Fruit fly (Drosophila melanogaster) whole organism, embryonic: ENCODE measurements around the gene cnc.

Experiments used
- Adf1 ChIP-seq: fragments of 200-800 bp; sonication (Bioruptor generic); IDR thresholded peaks from 2 replicates; pipeline ENCODE4 v1.3.6; 2022; ENCODE audit warnings: missing biosample characterization, missing genetic modification characterization
- CG10565 ChIP-seq: fragments of 200-800 bp; sonication (Bioruptor generic); optimal IDR thresholded peaks from 3 replicates; lab custom pipeline; 2016; ENCODE audit warnings: missing biosample characterization, mild to moderate bottlenecking, missing genetic modification characterization
- CG11093 ChIP-seq: fragments of 200-800 bp; sonication (Bioruptor generic); IDR thresholded peaks from 3 replicates; pipeline ENCODE4 v1.3.6; 2022; ENCODE audit warnings: missing biosample characterization, missing genetic modification characterization
- CG11504 ChIP-seq: fragments of 200-800 bp; sonication (Bioruptor generic); optimal IDR thresholded peaks from 3 replicates; lab custom pipeline; 2019; ENCODE audit warnings: missing biosample characterization, mild to moderate bottlenecking, missing genetic modification characterization, moderate library complexity
- CG13624 ChIP-seq: fragments of 200-800 bp; sonication (Bioruptor generic); optimal IDR thresholded peaks from 2 replicates; lab custom pipeline; 2016; ENCODE audit warnings: missing biosample characterization, missing genetic modification characterization
- CG14050 ChIP-seq: fragments of 200-800 bp; sonication (Bioruptor generic); IDR thresholded peaks from 3 replicates; pipeline ENCODE4 v1.3.6; 2022; ENCODE audit warnings: missing biosample characterization, missing genetic modification characterization
- CG14710 ChIP-seq: fragments of 200-800 bp; sonication (Bioruptor generic); optimal IDR thresholded peaks from 3 replicates; lab custom pipeline; 2019; ENCODE audit warnings: missing biosample characterization, mild to moderate bottlenecking, missing genetic modification characterization, moderate library complexity
- CG15696 ChIP-seq: fragments of 200-800 bp; sonication (Bioruptor generic); optimal IDR thresholded peaks from 2 replicates; lab custom pipeline; 2019; ENCODE audit warnings: missing biosample characterization, mild to moderate bottlenecking, missing genetic modification characterization, moderate library complexity
- CG16815 ChIP-seq: fragments of 200-800 bp; sonication (Bioruptor generic); optimal IDR thresholded peaks from 3 replicates; lab custom pipeline; 2017; ENCODE audit warnings: missing biosample characterization, mild to moderate bottlenecking, missing genetic modification characterization
- CG17568 ChIP-seq: fragments of 200-800 bp; sonication (Bioruptor generic); optimal IDR thresholded peaks from 2 replicates; lab custom pipeline; 2018; ENCODE audit warnings: missing biosample characterization, mild to moderate bottlenecking, missing genetic modification characterization, moderate library complexity
- CG18599 ChIP-seq: fragments of 200-800 bp; sonication (Bioruptor generic); optimal IDR thresholded peaks from 3 replicates; lab custom pipeline; 2017; ENCODE audit warnings: missing biosample characterization, missing genetic modification characterization, mild to moderate bottlenecking, moderate library complexity, missing genetic modification reagents
- CG18764 ChIP-seq: fragments of 200-800 bp; sonication (Bioruptor generic); optimal IDR thresholded peaks from 3 replicates; lab custom pipeline; 2016; ENCODE audit warnings: missing biosample characterization, missing genetic modification characterization
- CG2202 ChIP-seq: fragments of 200-800 bp; sonication (Bioruptor generic); optimal IDR thresholded peaks from 2 replicates; lab custom pipeline; 2018; ENCODE audit warnings: missing biosample characterization, mild to moderate bottlenecking, missing genetic modification characterization
- CG34224 ChIP-seq: fragments of 200-800 bp; sonication (Bioruptor generic); IDR thresholded peaks from 3 replicates; pipeline ENCODE4 v1.3.6; 2022; ENCODE audit warnings: missing biosample characterization, missing genetic modification characterization; ENCODE audit not compliant: partially characterized antibody
- CG5953 ChIP-seq: fragments of 200-800 bp; sonication (Bioruptor generic); IDR thresholded peaks from 2 replicates; pipeline ENCODE4 v1.3.6; 2022; ENCODE audit warnings: missing biosample characterization, missing genetic modification characterization
- CG6813 ChIP-seq: fragments of 200-800 bp; sonication (Bioruptor generic); optimal IDR thresholded peaks from 2 replicates; lab custom pipeline; 2017; ENCODE audit warnings: missing biosample characterization, missing genetic modification characterization, mild to moderate bottlenecking, moderate library complexity, missing genetic modification reagents
- CG8359 ChIP-seq: fragments of 200-800 bp; sonication (Bioruptor generic); optimal IDR thresholded peaks from 2 replicates; lab custom pipeline; 2017; ENCODE audit warnings: missing biosample characterization, mild to moderate bottlenecking, missing genetic modification characterization, borderline replicate concordance
- CG8478 ChIP-seq: fragments of >200 bp; optimal IDR thresholded peaks from 2 replicates; lab custom pipeline; 2018
- CG8924 ChIP-seq: fragments of 200-800 bp; optimal IDR thresholded peaks from 3 replicates; lab custom pipeline; 2019; ENCODE audit warnings: missing biosample characterization, mild to moderate bottlenecking, missing genetic modification characterization, moderate library complexity
- CG9215 ChIP-seq: fragments of 200-800 bp; sonication (Bioruptor generic); IDR thresholded peaks from 2 replicates; pipeline ENCODE4 v1.3.6; 2022; ENCODE audit warnings: missing biosample characterization, missing genetic modification characterization
- Dip2 ChIP-seq: fragments of 200-800 bp; sonication (Bioruptor generic); IDR thresholded peaks from 2 replicates; pipeline ENCODE4 v1.3.6; 2022; ENCODE audit warnings: missing biosample characterization, missing genetic modification characterization
- HLH4C ChIP-seq: fragments of 200-800 bp; sonication (Bioruptor generic); IDR thresholded peaks from 3 replicates; pipeline ENCODE4 v1.3.6; 2022; ENCODE audit warnings: missing biosample characterization, missing genetic modification characterization; ENCODE audit not compliant: partially characterized antibody
- Lhr ChIP-seq: fragments of 200-800 bp; sonication (Bioruptor generic); optimal IDR thresholded peaks from 3 replicates; lab custom pipeline; 2017; ENCODE audit warnings: mild to moderate bottlenecking, missing biosample characterization, missing genetic modification reagents, missing genetic modification characterization
- MBD-R2 ChIP-seq: fragments of 200-800 bp; sonication (Bioruptor generic); IDR thresholded peaks from 2 replicates; pipeline ENCODE4 v1.3.6; 2022; ENCODE audit warnings: missing biosample characterization, missing genetic modification characterization
- Mad ChIP-seq: fragments of 200-800 bp; sonication (Bioruptor generic); optimal IDR thresholded peaks from 2 replicates; lab custom pipeline; 2016; ENCODE audit warnings: missing biosample characterization, missing genetic modification characterization
- Oaz ChIP-seq: fragments of 200-800 bp; sonication (Bioruptor generic); IDR thresholded peaks from 2 replicates; pipeline ENCODE4 v1.3.6; 2022; ENCODE audit warnings: missing biosample characterization, missing genetic modification characterization
- Optix ChIP-seq: fragments of 200-800 bp; sonication (Bioruptor generic); IDR thresholded peaks from 3 replicates; pipeline ENCODE4 v1.3.6; 2022; ENCODE audit warnings: missing biosample characterization, missing genetic modification characterization
- Ravus ChIP-seq: fragments of 200-800 bp; sonication (Bioruptor generic); IDR thresholded peaks from 2 replicates; pipeline ENCODE4 v1.3.6; 2022; ENCODE audit warnings: missing biosample characterization, missing genetic modification characterization
- Sox102F ChIP-seq: fragments of 200-800 bp; sonication (Bioruptor generic); optimal IDR thresholded peaks from 2 replicates; lab custom pipeline; 2018; ENCODE audit warnings: missing biosample characterization, mild to moderate bottlenecking, missing genetic modification characterization, moderate library complexity
- Xrp1 ChIP-seq: fragments of 200-800 bp; sonication (Bioruptor generic); IDR thresholded peaks from 2 replicates; pipeline ENCODE4 v1.3.6; 2022; ENCODE audit warnings: missing biosample characterization, missing genetic modification characterization
- ab ChIP-seq: fragments of 200-800 bp; sonication (Bioruptor generic); optimal IDR thresholded peaks from 2 replicates; lab custom pipeline; 2016; ENCODE audit warnings: missing biosample characterization, missing genetic modification characterization
- ase ChIP-seq: fragments of 200-800 bp; sonication (Bioruptor generic); IDR thresholded peaks from 3 replicates; pipeline ENCODE4 v1.3.6; 2022; ENCODE audit warnings: missing biosample characterization, missing genetic modification characterization
- ash1 ChIP-seq: fragments of 200-800 bp; sonication (Bioruptor generic); optimal IDR thresholded peaks from 2 replicates; lab custom pipeline; 2018; ENCODE audit warnings: missing biosample characterization, mild to moderate bottlenecking, missing genetic modification characterization
- croc ChIP-seq: fragments of 200-800 bp; sonication (Bioruptor generic); conservative IDR thresholded peaks from 3 replicates; pipeline ENCODE4 v1.3.6; 2022; ENCODE audit warnings: missing biosample characterization, missing genetic modification characterization
- dati ChIP-seq: fragments of 200-800 bp; sonication (Bioruptor generic); IDR thresholded peaks from 2 replicates; pipeline ENCODE4 v1.3.6; 2022; ENCODE audit warnings: missing biosample characterization, missing genetic modification characterization
- disco-r ChIP-seq: fragments of 200-800 bp; sonication (Bioruptor generic); optimal IDR thresholded peaks from 2 replicates; lab custom pipeline; 2016; ENCODE audit warnings: missing biosample characterization, missing genetic modification characterization
- en ChIP-seq: fragments of 200-800 bp; sonication (Bioruptor generic); optimal IDR thresholded peaks from 2 replicates; lab custom pipeline; 2016; ENCODE audit warnings: missing biosample characterization, missing genetic modification characterization
- ftz-f1 ChIP-seq: fragments of 200-800 bp; sonication (Bioruptor generic); optimal IDR thresholded peaks from 2 replicates; lab custom pipeline; 2016; ENCODE audit warnings: missing biosample characterization, missing genetic modification characterization
- fu2 ChIP-seq: fragments of 200-800 bp; sonication (Bioruptor generic); optimal IDR thresholded peaks from 2 replicates; lab custom pipeline; 2016; ENCODE audit warnings: missing biosample characterization, missing genetic modification characterization
- gfzf ChIP-seq: fragments of 200-800 bp; sonication (Bioruptor generic); optimal IDR thresholded peaks from 2 replicates; lab custom pipeline; 2016; ENCODE audit warnings: missing biosample characterization, mild to moderate bottlenecking, missing genetic modification characterization, moderate library complexity
- grn ChIP-seq: fragments of 200-800 bp; sonication (Bioruptor generic); optimal IDR thresholded peaks from 3 replicates; lab custom pipeline; 2017; ENCODE audit warnings: missing biosample characterization, missing genetic modification characterization
- kay ChIP-seq: fragments of 200-800 bp; sonication (Bioruptor generic); optimal IDR thresholded peaks from 2 replicates; lab custom pipeline; 2016; ENCODE audit warnings: missing biosample characterization, missing genetic modification characterization
- lbe ChIP-seq: fragments of 200-800 bp; sonication (Bioruptor generic); optimal IDR thresholded peaks from 2 replicates; lab custom pipeline; 2016; ENCODE audit warnings: missing biosample characterization, mild to moderate bottlenecking, missing genetic modification characterization
- pita ChIP-seq: fragments of 200-800 bp; sonication (Bioruptor generic); optimal IDR thresholded peaks from 2 replicates; lab custom pipeline; 2017; ENCODE audit warnings: missing biosample characterization, mild to moderate bottlenecking, missing genetic modification characterization
- psq ChIP-seq: fragments of 200-800 bp; sonication (Bioruptor generic); optimal IDR thresholded peaks from 2 replicates; lab custom pipeline; 2017; ENCODE audit warnings: missing biosample characterization, missing genetic modification characterization
- row ChIP-seq: fragments of 200-800 bp; sonication (Bioruptor generic); IDR thresholded peaks from 3 replicates; pipeline ENCODE4 v1.3.6; 2022; ENCODE audit warnings: missing biosample characterization, missing genetic modification characterization
- slbo ChIP-seq: fragments of 200-800 bp; sonication (Bioruptor generic); IDR thresholded peaks from 2 replicates; pipeline ENCODE4 v1.3.6; 2022; ENCODE audit warnings: missing biosample characterization, missing genetic modification characterization
- ttk ChIP-seq: fragments of 200-800 bp; sonication (Bioruptor generic); IDR thresholded peaks from 2 replicates; pipeline ENCODE4 v2.1.2; 2022; ENCODE audit warnings: missing biosample characterization, missing genetic modification characterization
- twi ChIP-seq: fragments of 200-800 bp; optimal IDR thresholded peaks from 2 replicates; lab custom pipeline; 2019; ENCODE audit warnings: missing biosample characterization, mild to moderate bottlenecking, missing genetic modification characterization, moderate library complexity
- zen ChIP-seq: fragments of 200-800 bp; sonication (Bioruptor generic); optimal IDR thresholded peaks from 3 replicates; lab custom pipeline; 2018; ENCODE audit warnings: missing biosample characterization, mild to moderate bottlenecking, missing genetic modification characterization, moderate library complexity
- zfh1 ChIP-seq: fragments of 200-800 bp; sonication (Bioruptor generic); IDR thresholded peaks from 3 replicates; pipeline ENCODE4 v1.3.6; 2022; ENCODE audit warnings: missing biosample characterization, missing genetic modification characterization

Gene cnc

DNA sequence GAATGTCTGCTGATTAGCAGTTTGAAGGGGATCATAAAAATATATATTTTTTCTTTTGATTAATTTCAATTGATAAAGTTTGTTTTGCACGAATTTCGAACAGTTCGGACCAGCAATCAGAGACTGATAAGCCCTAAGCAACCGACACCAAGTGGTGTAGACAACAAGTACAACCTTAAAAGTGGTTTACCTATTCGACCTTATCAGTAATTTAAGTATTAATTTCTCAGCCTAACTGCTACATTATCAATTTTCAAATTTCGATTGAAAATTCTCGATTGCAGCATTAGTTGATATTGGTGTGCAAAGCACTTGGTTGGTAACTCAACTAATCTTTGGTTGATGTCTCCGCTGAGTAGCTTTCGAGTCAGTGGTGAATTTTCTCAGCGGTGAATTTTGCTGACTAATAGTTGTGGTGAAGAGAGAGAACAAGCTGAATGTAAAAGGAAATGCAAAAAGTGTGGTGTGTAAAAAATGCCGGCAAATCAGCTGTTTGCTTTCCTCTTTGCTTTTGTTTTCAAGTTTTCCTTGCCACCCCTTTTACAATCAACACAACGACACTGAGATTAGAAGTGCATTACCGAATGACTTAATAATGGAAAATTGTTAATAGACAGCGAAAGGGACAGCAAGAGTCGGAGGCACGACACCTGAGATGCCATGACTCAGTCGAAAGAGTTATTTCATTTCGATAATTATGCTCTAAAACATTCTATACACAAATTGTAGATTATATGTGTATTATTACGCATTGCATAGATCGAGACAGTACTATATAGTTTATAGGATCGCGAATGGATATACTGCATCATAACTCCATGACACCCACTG is 11.7 kb downstream of the cnc start (continued):
- no peak for TF ChIP-seq Mad (GFP tag; lab: Kevin White, UChicago)
- TF ChIP-seq gfzf (GFP tag; lab: Kevin White, UChicago): peak; percentile 61
- peak; percentile 24 for TF ChIP-seq psq
- TF ChIP-seq slbo: no peak
- peak; percentile 31 for TF ChIP-seq ftz-f1 (GFP tag; lab: Kevin White, UChicago)
- TF ChIP-seq ash1 (GFP tag; lab: Kevin White, UChicago): no peak
- no peak for TF ChIP-seq CG34224 (GFP tag; lab: Robert Waterston, UW)
- no peak for TF ChIP-seq fu2
- no peak for TF ChIP-seq CG6813 (GFP tag; lab: Kevin White, UChicago)
- TF ChIP-seq zfh1 (GFP tag; lab: Robert Waterston, UW): no peak
- peak; percentile 14 for TF ChIP-seq CG11504
- TF ChIP-seq CG18599 (GFP tag; lab: Kevin White, UChicago): no peak
- TF ChIP-seq CG15696 (tag; lab: Kevin White, UChicago): no peak
- TF ChIP-seq CG16815 (GFP tag; lab: Kevin White, UChicago): no peak
- no peak for TF ChIP-seq CG9215 (GFP tag; lab: Robert Waterston, UW)
- no peak for TF ChIP-seq CG2202
- TF ChIP-seq disco-r (GFP tag; lab: Kevin White, UChicago): no peak
- peak; percentile 92 for TF ChIP-seq pita (GFP tag; lab: Kevin White, UChicago)
- peak; percentile 74 for TF ChIP-seq Lhr (GFP tag; lab: Kevin White, UChicago)
- TF ChIP-seq CG8359 (GFP tag; lab: Kevin White, UChicago): no peak
- no peak for TF ChIP-seq Ravus
- no peak for TF ChIP-seq croc (GFP tag; lab: Robert Waterston, UW)
- TF ChIP-seq ttk (GFP tag; lab: Robert Waterston, UW): no peak
- TF ChIP-seq dati (GFP tag; lab: Robert Waterston, UW): no peak
- peak; percentile 94 for TF ChIP-seq grn (GFP tag; lab: Kevin White, UChicago)
- no peak for TF ChIP-seq Dip2 (GFP tag; lab: Robert Waterston, UW)
- no peak for TF ChIP-seq Adf1
- TF ChIP-seq CG17568: no peak
- no peak for TF ChIP-seq CG18764 (GFP tag; lab: Kevin White, UChicago)
- TF ChIP-seq CG14710 (tag; lab: Kevin White, UChicago): peak; percentile 50
- TF ChIP-seq HLH4C (GFP tag; lab: Robert Waterston, UW): peak; percentile 62
- TF ChIP-seq ab (GFP tag; lab: Kevin White, UChicago): no peak
- no peak for TF ChIP-seq CG14050 (GFP tag; lab: Robert Waterston, UW)
- no peak for TF ChIP-seq en (GFP tag; lab: Kevin White, UChicago)
- TF ChIP-seq CG8924 (tag; lab: Kevin White, UChicago): no peak
- TF ChIP-seq Optix (GFP tag; lab: Robert Waterston, UW): no peak
- TF ChIP-seq CG8478 (lab: Kevin White, UChicago): no peak
- TF ChIP-seq Sox102F (GFP tag; lab: Kevin White, UChicago): no peak
- no peak for TF ChIP-seq ase
- peak; percentile 9; the same call in 1 of the 3 replicates for TF ChIP-seq row (GFP tag; lab: Robert Waterston, UW)
- TF ChIP-seq Oaz (GFP tag; lab: Robert Waterston, UW): no peak
- no peak for TF ChIP-seq Xrp1 (GFP tag; lab: Robert Waterston, UW)
- TF ChIP-seq twi (tag; lab: Kevin White, UChicago): no peak
- TF ChIP-seq lbe (GFP tag; lab: Kevin White, UChicago): peak; percentile 30
- no peak for TF ChIP-seq CG10565 (GFP tag; lab: Kevin White, UChicago)
- peak; percentile 4 for TF ChIP-seq CG13624 (GFP tag; lab: Kevin White, UChicago)
- no peak for TF ChIP-seq MBD-R2 (GFP tag; lab: Robert Waterston, UW)
- TF ChIP-seq zen (tag; lab: Kevin White, UChicago): peak; percentile 42
- no peak for TF ChIP-seq kay (GFP tag; lab: Kevin White, UChicago)
- no peak for TF ChIP-seq CG11093 (GFP tag; lab: Robert Waterston, UW)
- TF ChIP-seq CG5953 (GFP tag; lab: Robert Waterston, UW): no peak
